Fruit fly (Drosophila melanogaster) whole organism, embryonic: ENCODE data around the gene CG8814.

Source experiments
- Mad ChIP-seq: fragments of 200-800 bp; sonication (Bioruptor generic); optimal IDR thresholded peaks from 2 replicates; lab custom pipeline; 2016; ENCODE audit warnings: missing biosample characterization, missing genetic modification characterization
- cad ChIP-seq: fragments of >200 bp; optimal IDR thresholded peaks from 2 replicates; lab custom pipeline; 2017; ENCODE audit warnings: missing biosample characterization, missing genetic modification characterization
- run ChIP-seq: fragments of 200-800 bp; sonication (Bioruptor generic); optimal IDR thresholded peaks from 3 replicates; lab custom pipeline; 2018; ENCODE audit warnings: missing biosample characterization, mild to moderate bottlenecking, missing genetic modification characterization
- wdn ChIP-seq: fragments of 200-800 bp; sonication (Bioruptor generic); IDR thresholded peaks from 2 replicates; pipeline ENCODE4 v1.3.6; 2022; ENCODE audit warnings: missing biosample characterization, missing genetic modification characterization

DNA sequence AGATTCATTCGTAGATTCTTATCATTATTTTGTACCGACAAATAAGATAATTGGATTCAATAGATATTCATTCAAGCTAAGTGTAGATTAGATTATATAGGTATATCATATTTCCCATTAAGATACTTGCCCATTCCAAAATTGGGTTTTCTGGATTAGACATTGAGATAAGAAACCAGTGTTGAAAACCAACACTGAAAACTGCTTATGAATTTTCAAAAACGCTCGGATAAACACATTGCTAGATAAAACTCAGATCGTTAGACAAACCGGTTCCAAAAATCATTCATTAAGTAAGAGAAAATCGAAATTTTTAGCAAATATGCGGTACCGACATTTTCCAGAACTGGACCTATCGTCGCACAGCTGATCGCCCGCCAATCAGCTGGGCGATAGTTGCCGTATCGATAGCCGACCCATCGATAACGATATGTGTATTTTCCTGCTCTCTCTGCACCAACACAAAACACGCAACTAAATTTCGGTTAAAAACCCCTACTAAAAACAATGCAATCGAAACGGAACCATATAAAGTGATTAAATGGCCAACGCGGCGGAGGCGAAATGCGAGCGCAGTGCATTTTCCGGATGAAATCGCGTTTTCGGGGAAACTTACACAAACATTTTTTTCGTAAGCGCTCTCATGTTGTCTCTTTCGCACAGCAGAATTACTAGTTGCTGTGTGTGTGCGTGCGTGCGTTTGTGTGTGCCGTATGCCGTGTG lies 11.0 kb downstream of the CG8814 start, which contains the start of the genes NTPase and lilli:
- TF ChIP-seq run (tag; lab: Kevin White, UChicago) (no peak), wdn (GFP tag; lab: Robert Waterston, UW) (0 out of 2 replicates have a peak, but pooled peaks have one; percentile 49), Mad (GFP tag; lab: Kevin White, UChicago) (peak; percentile 16), cad (GFP tag; lab: Kevin White, UChicago) (no peak)
